Worm (Caenorhabditis elegans) whole organism, young adult: ENCODE data around the gene clec-122.

Source experiments
- B0336.3 ChIP-seq: fragments of 200-800 bp; sonication (Bioruptor generic); IDR thresholded peaks from 2 replicates; pipeline ENCODE4 v1.3.6; 2022; ENCODE audit warnings: missing genetic modification characterization, missing compliant biosample characterization
- F22D6.2 ChIP-seq: sonication (generic microtip); optimal IDR thresholded peaks from 2 replicates; lab custom pipeline; 2016; ENCODE audit warnings: mild to moderate bottlenecking, missing genetic modification characterization, missing compliant biosample characterization
- F33H1.4 ChIP-seq: fragments of 200-800 bp; sonication (Bioruptor generic); IDR thresholded peaks from 2 replicates; pipeline ENCODE4 v1.3.6; 2022; ENCODE audit warnings: missing genetic modification reagents, missing genetic modification characterization, missing compliant biosample characterization
- ceh-58 ChIP-seq: fragments of 200-800 bp; sonication (Bioruptor generic); IDR thresholded peaks from 2 replicates; pipeline ENCODE4 v1.3.6; 2022; ENCODE audit warnings: missing genetic modification characterization, missing compliant biosample characterization
- let-607 ChIP-seq, 2 experiments: fragments of 200-800 bp in 1 of 2; sonication (Bioruptor generic) in 1 of 2; sonication (generic microtip) in 1 of 2; optimal IDR thresholded peaks; 2 replicates each; lab custom pipeline; 2016 to 2018; ENCODE audit warnings: mild to moderate bottlenecking in 2 of 2, missing compliant biosample characterization in 2 of 2, missing genetic modification characterization in 2 of 2, moderate library complexity in 2 of 2, missing genotype in 1 of 2
- lin-35 ChIP-seq, 3 experiments: fragments of 150-350 bp in 2 of 3; sonication (generic microtip) in 1 of 3; optimal IDR thresholded peaks; 2 replicates each; lab custom pipeline; 2014 to 2018; ENCODE audit warnings: missing biosample characterization in 3 of 3, missing genetic modification characterization in 3 of 3, missing genetic modification reagents in 3 of 3
- nfya-1 ChIP-seq: sonication (generic microtip); optimal IDR thresholded peaks from 2 replicates; lab custom pipeline; 2017; ENCODE audit warnings: antibody characterized with exemption, missing compliant biosample characterization, missing genetic modification characterization, borderline replicate concordance; ENCODE audit not compliant: insufficient read depth
- unc-62 ChIP-seq: fragments of 150-350 bp; optimal IDR thresholded peaks from 2 replicates; lab custom pipeline; 2014; ENCODE audit warnings: missing biosample characterization, missing genetic modification reagents, missing genetic modification characterization

DNA sequence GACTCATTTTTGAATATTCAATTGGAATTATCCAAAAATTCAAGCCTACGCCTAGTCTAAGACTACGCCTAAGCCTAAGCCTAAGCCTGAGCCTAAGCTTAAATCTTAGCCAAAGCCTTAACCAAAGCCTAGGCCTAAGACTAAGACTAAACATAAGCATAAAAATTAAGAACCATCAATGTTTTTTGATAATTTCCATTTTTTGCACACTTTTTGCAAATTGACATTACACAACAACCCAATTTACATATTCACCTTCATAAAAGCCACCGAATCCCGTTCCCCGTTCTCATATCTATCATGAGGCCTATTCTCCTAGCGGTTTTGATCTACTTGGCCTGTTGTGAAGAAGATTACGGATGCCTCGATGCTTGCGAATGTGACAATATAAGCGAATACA, 11.6 kb downstream of the clec-122 start, which contains the start of gene T10D4.7:
- TF ChIP-seq unc-62 (no peak), F22D6.2 (tag; lab: Kevin White, UChicago) (no peak), B0336.3 (GFP tag; lab: Robert Waterston, UW) (no peak), ceh-58 (GFP tag; lab: Robert Waterston, UW) (no peak), F33H1.4 (GFP tag; lab: Robert Waterston, UW) (no peak), nfya-1 (tag; lab: Kevin White, UChicago) (no peak), lin-35 (GFP tag; optimal IDR thresholded peaks at IDR 0.05; lab: Kevin White, UChicago) (no peak), let-607 (tag; optimal IDR thresholded peaks at IDR 0.05; lab: Kevin White, UChicago) (no peak)
